Worm (Caenorhabditis elegans) whole organism, young adult: ENCODE results near the gene nhr-90.

Source experiments
- akir-1 ChIP-seq: fragments of 200-800 bp; sonication (Bioruptor generic); optimal IDR thresholded peaks from 2 replicates; lab custom pipeline; 2018; ENCODE audit warnings: mild to moderate bottlenecking, missing genetic modification characterization, moderate library complexity, missing compliant biosample characterization
- bed-2 ChIP-seq: fragments of 200-800 bp; sonication (Bioruptor generic); IDR thresholded peaks from 2 replicates; pipeline ENCODE4 v1.3.6; 2022; ENCODE audit warnings: missing genetic modification reagents, missing genetic modification characterization, missing compliant biosample characterization
- lir-1 ChIP-seq: fragments of 200-800 bp; sonication (Bioruptor generic); conservative IDR thresholded peaks from 2 replicates; pipeline ENCODE4 v1.3.6; 2022; ENCODE audit warnings: missing genetic modification reagents, missing genetic modification characterization, missing compliant biosample characterization
- nhr-80 ChIP-seq: sonication (generic microtip); optimal IDR thresholded peaks from 2 replicates; lab custom pipeline; 2016; ENCODE audit warnings: missing genetic modification characterization, missing compliant biosample characterization
- snpc-1.1 ChIP-seq: sonication (generic microtip); optimal IDR thresholded peaks from 2 replicates; lab custom pipeline; 2017; ENCODE audit warnings: missing genetic modification characterization, mild to moderate bottlenecking, missing compliant biosample characterization, antibody characterized with exemption, moderate library complexity, missing genotype, missing genetic modification reagents; ENCODE audit not compliant: insufficient read depth
- zfh-2 ChIP-seq: fragments of 200-800 bp; sonication (Bioruptor generic); conservative IDR thresholded peaks from 2 replicates; pipeline ENCODE4 v1.3.6; 2022; ENCODE audit warnings: missing genetic modification reagents, missing genetic modification characterization, missing compliant biosample characterization

The nhr-90 gene

ce11 chrV:660210-660609 is 49.9 kb downstream of the nhr-90 start, which contains the start of gene F31F4.17:
Gene F31F4.17 (minus strand): TSS chrV:660310.
- no peak for TF ChIP-seq nhr-80 (tag; lab: Kevin White, UChicago)
- no peak for TF ChIP-seq lir-1 (GFP tag; lab: Robert Waterston, UW)
- TF ChIP-seq bed-2 (GFP tag; lab: Robert Waterston, UW), result no peak
- no peak for TF ChIP-seq zfh-2 (GFP tag; lab: Robert Waterston, UW)
- TF ChIP-seq akir-1 (GFP tag; lab: Kevin White, UChicago), result no peak
- no peak for TF ChIP-seq snpc-1.1 (tag; lab: Kevin White, UChicago)
